Fruit fly (Drosophila melanogaster): Measurements from ENCODE around the gene pigeon.

pigeon gene

DNA sequence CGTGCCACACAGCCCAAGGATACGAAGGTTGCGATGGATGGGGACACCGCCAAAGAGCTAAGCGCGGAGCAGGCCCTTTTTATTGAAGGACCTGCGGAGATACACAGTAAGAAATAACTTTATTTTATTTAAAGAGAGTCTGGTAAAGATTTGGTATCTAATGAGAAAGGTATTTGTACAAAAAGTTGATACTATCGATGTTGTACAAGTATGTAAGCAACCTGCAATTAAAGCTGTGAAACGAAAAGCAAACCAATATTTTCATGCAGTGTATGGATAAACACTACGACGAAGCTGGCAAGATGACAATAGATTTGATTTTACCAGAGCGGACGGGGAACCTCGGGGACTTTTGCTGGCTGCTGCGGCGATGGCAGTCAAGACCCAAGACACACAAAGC, 47.5 kb downstream of the pigeon start (continued):
- TF ChIP-seq sima (GFP tag; optimal IDR thresholded peaks at IDR 0.05): no peak
- no peak for TF ChIP-seq Mes4 (GFP tag; optimal IDR thresholded peaks at IDR 0.05)
- TF ChIP-seq Bteb2 (GFP tag; optimal IDR thresholded peaks at IDR 0.05): no peak
- peak; percentile 8 for TF ChIP-seq nmo (GFP tag; optimal IDR thresholded peaks at IDR 0.05)
- TF ChIP-seq chn (GFP tag; optimal IDR thresholded peaks at IDR 0.05): peak; percentile 53
- no peak for TF ChIP-seq CG3726 (GFP tag; IDR thresholded peaks at IDR 0.05)
- peak; percentile 40 for TF ChIP-seq unpg (GFP tag; optimal IDR thresholded peaks at IDR 0.05)
- TF ChIP-seq inv (GFP tag; IDR thresholded peaks at IDR 0.05; ENCODE audit: partially characterized antibody): no peak
- TF ChIP-seq odd (GFP tag; optimal IDR thresholded peaks at IDR 0.05): no peak
- TF ChIP-seq gfzf (GFP tag; optimal IDR thresholded peaks at IDR 0.05): no peak
- peak; percentile 2 for TF ChIP-seq CG17385 (GFP tag; optimal IDR thresholded peaks at IDR 0.05)
- no peak for TF ChIP-seq CG10147 (GFP tag; optimal IDR thresholded peaks at IDR 0.05)
- TF ChIP-seq CG2712 (tag; optimal IDR thresholded peaks at IDR 0.05): peak; percentile 34
- TF ChIP-seq CG9727 (GFP tag; optimal IDR thresholded peaks at IDR 0.05): peak; percentile 53
- TF ChIP-seq CG8089 (GFP tag; optimal IDR thresholded peaks at IDR 0.05): no peak
- TF ChIP-seq zen (tag; optimal IDR thresholded peaks at IDR 0.05): no peak
- no peak for TF ChIP-seq CG10462 (GFP tag; optimal IDR thresholded peaks at IDR 0.05)
- no peak for TF ChIP-seq twi (tag; optimal IDR thresholded peaks at IDR 0.05)
- no peak for TF ChIP-seq tap (tag; optimal IDR thresholded peaks at IDR 0.05)
- peak; percentile 6 for TF ChIP-seq Usf (GFP tag; optimal IDR thresholded peaks at IDR 0.05)
- TF ChIP-seq Gug (GFP tag; IDR thresholded peaks at IDR 0.05): no peak
- TF ChIP-seq CG15696 (tag; optimal IDR thresholded peaks at IDR 0.05): peak; percentile 56
- TF ChIP-seq Hr51 (GFP tag; optimal IDR thresholded peaks at IDR 0.05): peak in 1 of 2 experiments; percentile 34
- TF ChIP-seq Fer1 (GFP tag; optimal IDR thresholded peaks at IDR 0.05): peak; percentile 34
- TF ChIP-seq CG7271 (tag; optimal IDR thresholded peaks at IDR 0.05): no peak
- no peak for TF ChIP-seq ab (GFP tag; optimal IDR thresholded peaks at IDR 0.05)
- TF ChIP-seq CG6813 (GFP tag; optimal IDR thresholded peaks at IDR 0.05): no peak
- TF ChIP-seq hb (GFP tag; IDR thresholded peaks at IDR 0.05; ENCODE audit: partially characterized antibody): no peak
- TF ChIP-seq Xrp1 (GFP tag; IDR thresholded peaks at IDR 0.05): peak; percentile 69
- TF ChIP-seq CG12744 (GFP tag; optimal IDR thresholded peaks at IDR 0.05): no peak
- no peak for TF ChIP-seq Stat92E (GFP tag; optimal IDR thresholded peaks at IDR 0.05)
- no peak for TF ChIP-seq CG7357 (GFP tag; IDR thresholded peaks at IDR 0.05)
- no peak for TF ChIP-seq HmgD (GFP tag; optimal IDR thresholded peaks at IDR 0.05)
- no peak for TF ChIP-seq Lim3 (GFP tag; IDR thresholded peaks at IDR 0.05)
- peak; percentile 46 for TF ChIP-seq CG12391 (tag; optimal IDR thresholded peaks at IDR 0.05)
- TF ChIP-seq CG12071 (GFP tag; optimal IDR thresholded peaks at IDR 0.05): no peak
- TF ChIP-seq Spps (tag; optimal IDR thresholded peaks at IDR 0.05): no peak
- TF ChIP-seq CG7987 (GFP tag; optimal IDR thresholded peaks at IDR 0.05): no peak
- no peak for TF ChIP-seq CG1647 (GFP tag; optimal IDR thresholded peaks at IDR 0.05)
- peak; percentile 29 for TF ChIP-seq CG9609 (GFP tag; optimal IDR thresholded peaks at IDR 0.05)
- TF ChIP-seq sens-2 (GFP tag; IDR thresholded peaks at IDR 0.05): no peak
- no peak for TF ChIP-seq CG31388 (GFP tag; optimal IDR thresholded peaks at IDR 0.05)
- TF ChIP-seq usp (GFP tag; optimal IDR thresholded peaks at IDR 0.05): no peak
- TF ChIP-seq HLH3B (GFP tag; IDR thresholded peaks at IDR 0.05): peak; percentile 37; the same call in 1 of the 2 replicates
- TF ChIP-seq CG8765 (GFP tag; IDR thresholded peaks at IDR 0.05): peak; percentile 34; the same call in 1 of the 2 replicates
- no peak for TF ChIP-seq danr (GFP tag; IDR thresholded peaks at IDR 0.05)
- TF ChIP-seq Dip3 (GFP tag; optimal IDR thresholded peaks at IDR 0.05): peak; percentile 33
- no peak for TF ChIP-seq gt (GFP tag; IDR thresholded peaks at IDR 0.05)
- peak; percentile 63 for TF ChIP-seq CG2120 (GFP tag; optimal IDR thresholded peaks at IDR 0.05)
- no peak for TF ChIP-seq fd102C (GFP tag; optimal IDR thresholded peaks at IDR 0.05)
- no peak for TF ChIP-seq sim (GFP tag; IDR thresholded peaks at IDR 0.05)
